Fruit fly (Drosophila melanogaster) whole organism, prepupa: Measurements from ENCODE around the gene TwdlX.

Experiments
- CG10669 ChIP-seq: fragments of 200-800 bp; sonication (Bioruptor generic); optimal IDR thresholded peaks from 3 replicates; lab custom pipeline; 2018; ENCODE audit warnings: missing biosample characterization, mild to moderate bottlenecking, missing genetic modification characterization, moderate library complexity
- CG11294 ChIP-seq: fragments of 200-800 bp; sonication (Bioruptor generic); IDR thresholded peaks from 2 replicates; pipeline ENCODE4 v1.3.6; 2022; ENCODE audit warnings: missing biosample characterization, missing genetic modification characterization
- CG6854 ChIP-seq: fragments of 200-800 bp; sonication (Bioruptor generic); optimal IDR thresholded peaks from 2 replicates; lab custom pipeline; 2017; ENCODE audit warnings: missing biosample characterization, mild to moderate bottlenecking, missing genetic modification characterization
- Met ChIP-seq: fragments of 200-800 bp; sonication (Bioruptor generic); optimal IDR thresholded peaks from 3 replicates; lab custom pipeline; 2016; ENCODE audit warnings: missing biosample characterization, missing genetic modification characterization
- pdm3 ChIP-seq: fragments of 200-800 bp; sonication (Bioruptor generic); optimal IDR thresholded peaks from 3 replicates; lab custom pipeline; 2016; ENCODE audit warnings: missing biosample characterization, missing genetic modification characterization

DNA sequence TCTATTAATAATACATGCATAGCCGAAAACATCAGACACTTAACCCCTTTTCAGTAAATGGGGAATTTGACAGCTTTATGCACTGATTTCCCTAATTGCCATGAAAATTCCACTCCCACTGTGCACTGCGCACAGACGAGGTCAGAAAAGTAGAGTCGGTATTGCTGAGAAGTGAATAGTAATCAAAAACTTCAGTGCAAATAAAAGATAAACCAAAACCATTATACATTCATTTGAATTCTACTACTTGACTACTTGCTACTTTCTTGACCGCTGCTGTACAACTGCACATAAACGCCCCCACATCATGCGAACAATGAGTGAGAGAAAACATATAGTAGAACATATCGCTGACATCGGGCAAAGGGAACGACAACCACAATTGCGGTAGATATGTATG is 39.5 kb upstream of the TwdlX start:
- no peak for TF ChIP-seq CG6854
- peak; percentile 58 for TF ChIP-seq Met (GFP tag; lab: Kevin White, UChicago)
- TF ChIP-seq pdm3 (GFP tag; lab: Kevin White, UChicago), result peak; percentile 79
- peak; percentile 76; the same call in 1 of the 2 replicates for TF ChIP-seq CG11294 (GFP tag; lab: Robert Waterston, UW)
- peak; percentile 67 for TF ChIP-seq CG10669 (GFP tag; lab: Kevin White, UChicago)
